Fruit fly (Drosophila melanogaster) whole organism, embryonic: ENCODE measurements around the gene CG31633.

ENCODE experiments used
- CG10366 ChIP-seq: fragments of 200-800 bp; sonication (Bioruptor generic); IDR thresholded peaks from 2 replicates; pipeline ENCODE4 v1.3.6; 2022; ENCODE audit warnings: missing biosample characterization, missing genetic modification characterization
- CG12219 ChIP-seq: fragments of 200-800 bp; sonication (Bioruptor generic); optimal IDR thresholded peaks from 3 replicates; lab custom pipeline; 2018; ENCODE audit warnings: missing biosample characterization, mild to moderate bottlenecking, missing genetic modification characterization
- CG13296 ChIP-seq: fragments of 200-800 bp; sonication (Bioruptor generic); optimal IDR thresholded peaks from 3 replicates; lab custom pipeline; 2018; ENCODE audit warnings: missing biosample characterization, mild to moderate bottlenecking, missing genetic modification characterization
- CG13894 ChIP-seq: fragments of 200-800 bp; sonication (Bioruptor generic); optimal IDR thresholded peaks from 3 replicates; lab custom pipeline; 2018; ENCODE audit warnings: missing biosample characterization, mild to moderate bottlenecking, missing genetic modification characterization, moderate library complexity
- CG14050 ChIP-seq: fragments of 200-800 bp; sonication (Bioruptor generic); IDR thresholded peaks from 3 replicates; pipeline ENCODE4 v1.3.6; 2022; ENCODE audit warnings: missing biosample characterization, missing genetic modification characterization
- CG14441 ChIP-seq: fragments of 200-800 bp; sonication (Bioruptor generic); IDR thresholded peaks from 2 replicates; pipeline ENCODE4 v1.3.6; 2022; ENCODE audit warnings: missing biosample characterization, missing genetic modification characterization
- CG15601 ChIP-seq: fragments of 200-800 bp; sonication (Bioruptor generic); optimal IDR thresholded peaks from 3 replicates; lab custom pipeline; 2019; ENCODE audit warnings: missing biosample characterization, mild to moderate bottlenecking, missing genetic modification characterization, moderate library complexity
- CG16813 ChIP-seq: fragments of 200-800 bp; sonication (Bioruptor generic); IDR thresholded peaks from 3 replicates; pipeline ENCODE4 v1.3.6; 2022; ENCODE audit warnings: missing biosample characterization, missing genetic modification characterization; ENCODE audit not compliant: partially characterized antibody
- CG17328 ChIP-seq: fragments of 200-800 bp; sonication (Bioruptor generic); IDR thresholded peaks from 2 replicates; pipeline ENCODE4 v1.3.6; 2022; ENCODE audit warnings: missing biosample characterization, missing genetic modification characterization
- CG2199 ChIP-seq: fragments of 200-800 bp; sonication (Bioruptor generic); IDR thresholded peaks from 3 replicates; pipeline ENCODE4 v1.3.6; 2022; ENCODE audit warnings: missing biosample characterization, missing genetic modification characterization
- CG30431 ChIP-seq: fragments of 200-800 bp; sonication (Bioruptor generic); optimal IDR thresholded peaks from 2 replicates; lab custom pipeline; 2017; ENCODE audit warnings: missing biosample characterization, missing genetic modification characterization
- CG6854 ChIP-seq: fragments of 200-800 bp; sonication (Bioruptor generic); optimal IDR thresholded peaks from 3 replicates; lab custom pipeline; 2017; ENCODE audit warnings: missing biosample characterization, mild to moderate bottlenecking, missing genetic modification characterization
- CG7372 ChIP-seq: fragments of 200-800 bp; sonication (Bioruptor generic); IDR thresholded peaks from 2 replicates; pipeline ENCODE4 v1.3.6; 2022; ENCODE audit warnings: missing biosample characterization, missing genetic modification characterization
- CG7839 ChIP-seq: fragments of 200-800 bp; sonication (Bioruptor generic); optimal IDR thresholded peaks from 3 replicates; lab custom pipeline; 2018; ENCODE audit warnings: missing biosample characterization, mild to moderate bottlenecking, missing genetic modification characterization, moderate library complexity
- CG8765 ChIP-seq: fragments of 200-800 bp; sonication (Bioruptor generic); IDR thresholded peaks from 2 replicates; pipeline ENCODE4 v1.3.6; 2022; ENCODE audit warnings: missing biosample characterization, missing genetic modification characterization
- CG9609 ChIP-seq: fragments of 200-800 bp; sonication (Bioruptor generic); optimal IDR thresholded peaks from 3 replicates; lab custom pipeline; 2016; ENCODE audit warnings: missing biosample characterization, missing genetic modification characterization
- CTCF ChIP-seq: fragments of 200-800 bp; sonication (Bioruptor generic); optimal IDR thresholded peaks from 2 replicates; lab custom pipeline; 2017; ENCODE audit warnings: missing biosample characterization, mild to moderate bottlenecking, missing genetic modification characterization, moderate library complexity
- Deaf1 ChIP-seq: fragments of 200-800 bp; optimal IDR thresholded peaks from 3 replicates; lab custom pipeline; 2019; ENCODE audit warnings: missing biosample characterization, mild to moderate bottlenecking, missing genetic modification characterization, moderate library complexity
- Gug ChIP-seq: fragments of 200-800 bp; sonication (Bioruptor generic); IDR thresholded peaks from 4 replicates; pipeline ENCODE4 v1.3.6; 2022; ENCODE audit warnings: missing biosample characterization, missing genetic modification characterization
- H15 ChIP-seq: fragments of 200-800 bp; sonication (Bioruptor generic); IDR thresholded peaks from 3 replicates; pipeline ENCODE4 v1.3.6; 2022; ENCODE audit warnings: missing biosample characterization, missing genetic modification characterization
- HmgZ ChIP-seq: fragments of 200-800 bp; sonication (Bioruptor generic); optimal IDR thresholded peaks from 2 replicates; lab custom pipeline; 2018; ENCODE audit warnings: missing biosample characterization, mild to moderate bottlenecking, missing genetic modification characterization
- Lpt ChIP-seq: fragments of >200 bp; optimal IDR thresholded peaks from 2 replicates; lab custom pipeline; 2018; ENCODE audit warnings: missing biosample characterization, missing genetic modification characterization
- MBD-R2 ChIP-seq: fragments of 200-800 bp; sonication (Bioruptor generic); IDR thresholded peaks from 2 replicates; pipeline ENCODE4 v1.3.6; 2022; ENCODE audit warnings: missing biosample characterization, missing genetic modification characterization
- NC2α ChIP-seq: fragments of 200-800 bp; sonication (Bioruptor generic); optimal IDR thresholded peaks from 2 replicates; lab custom pipeline; 2016; ENCODE audit warnings: missing biosample characterization, missing genetic modification characterization
- Scr ChIP-seq: fragments of 200-800 bp; sonication (Bioruptor generic); IDR thresholded peaks from 2 replicates; pipeline ENCODE4 v1.3.6; 2022; ENCODE audit warnings: missing biosample characterization, missing genetic modification characterization; ENCODE audit not compliant: partially characterized antibody
- Sry-δ ChIP-seq: fragments of 200-800 bp; sonication (Bioruptor generic); optimal IDR thresholded peaks from 2 replicates; lab custom pipeline; 2016; ENCODE audit warnings: missing biosample characterization, missing genetic modification characterization
- Taf1 ChIP-seq: fragments of 200-800 bp; sonication (Bioruptor generic); IDR thresholded peaks from 2 replicates; pipeline ENCODE4 v1.3.6; 2022; ENCODE audit warnings: missing biosample characterization, missing genetic modification characterization
- Vsx1 ChIP-seq: fragments of 200-800 bp; sonication (Bioruptor generic); optimal IDR thresholded peaks from 2 replicates; lab custom pipeline; 2017; ENCODE audit warnings: missing biosample characterization, mild to moderate bottlenecking, missing genetic modification characterization, missing genetic modification reagents
- YL-1 ChIP-seq: fragments of 200-800 bp; sonication (Bioruptor generic); optimal IDR thresholded peaks from 3 replicates; lab custom pipeline; 2017; ENCODE audit warnings: missing biosample characterization, mild to moderate bottlenecking, missing genetic modification characterization
- abd-A ChIP-seq: fragments of 200-800 bp; sonication (Bioruptor generic); optimal IDR thresholded peaks from 3 replicates; lab custom pipeline; 2019; ENCODE audit warnings: missing biosample characterization, mild to moderate bottlenecking, missing genetic modification characterization, moderate library complexity
- ara ChIP-seq: fragments of 200-800 bp; sonication (Bioruptor generic); IDR thresholded peaks from 2 replicates; pipeline ENCODE4 v1.3.6; 2022; ENCODE audit warnings: missing biosample characterization, missing genetic modification characterization
- bcd ChIP-seq: fragments of 200-800 bp; sonication (Bioruptor generic); optimal IDR thresholded peaks from 2 replicates; lab custom pipeline; 2017; ENCODE audit warnings: missing biosample characterization, mild to moderate bottlenecking, missing genetic modification characterization
- croc ChIP-seq: fragments of 200-800 bp; sonication (Bioruptor generic); conservative IDR thresholded peaks from 3 replicates; pipeline ENCODE4 v1.3.6; 2022; ENCODE audit warnings: missing biosample characterization, missing genetic modification characterization
- crp ChIP-seq, 2 experiments: fragments of 200-800 bp; sonication (Bioruptor generic); optimal IDR thresholded peaks; 2 replicates in 1 of 2; 3 replicates in 1 of 2; lab custom pipeline; 2017; ENCODE audit warnings: missing biosample characterization in 2 of 2, missing genetic modification characterization in 2 of 2, mild to moderate bottlenecking in 1 of 2, moderate library complexity in 1 of 2
- dpn ChIP-seq, 2 experiments: fragments of 200-800 bp; sonication (Bioruptor generic); optimal IDR thresholded peaks; 3 replicates each; lab custom pipeline; 2016; ENCODE audit warnings: missing biosample characterization in 2 of 2, missing genetic modification characterization in 2 of 2
- en ChIP-seq: fragments of 200-800 bp; sonication (Bioruptor generic); optimal IDR thresholded peaks from 2 replicates; lab custom pipeline; 2016; ENCODE audit warnings: missing biosample characterization, missing genetic modification characterization
- ewg ChIP-seq: fragments of 200-800 bp; sonication (Bioruptor generic); optimal IDR thresholded peaks from 3 replicates; lab custom pipeline; 2017; ENCODE audit warnings: mild to moderate bottlenecking, missing biosample characterization, missing genetic modification reagents, missing genetic modification characterization
- gfzf ChIP-seq: fragments of 200-800 bp; sonication (Bioruptor generic); optimal IDR thresholded peaks from 2 replicates; lab custom pipeline; 2016; ENCODE audit warnings: missing biosample characterization, mild to moderate bottlenecking, missing genetic modification characterization, moderate library complexity
- h ChIP-seq: fragments of >200 bp; optimal IDR thresholded peaks from 2 replicates; lab custom pipeline; 2017
- insv ChIP-seq, 2 experiments: fragments of 200-800 bp; sonication (Bioruptor generic); optimal IDR thresholded peaks; 3 replicates each; lab custom pipeline; 2016 to 2018; ENCODE audit warnings: missing biosample characterization in 2 of 2, missing genetic modification characterization in 2 of 2
- jumu ChIP-seq: fragments of 200-800 bp; sonication (Bioruptor generic); optimal IDR thresholded peaks from 3 replicates; lab custom pipeline; 2016; ENCODE audit warnings: missing biosample characterization, missing genetic modification characterization
- knrl ChIP-seq: fragments of 200-800 bp; sonication (Bioruptor generic); IDR thresholded peaks from 3 replicates; pipeline ENCODE4 v1.3.6; 2022; ENCODE audit warnings: missing biosample characterization, missing genetic modification characterization; ENCODE audit not compliant: partially characterized antibody
- onecut ChIP-seq: fragments of 200-800 bp; sonication (Bioruptor generic); IDR thresholded peaks from 2 replicates; pipeline ENCODE4 v1.3.6; 2022; ENCODE audit warnings: missing biosample characterization, missing genetic modification characterization
- pho ChIP-seq: fragments of 200-800 bp; sonication (Bioruptor generic); optimal IDR thresholded peaks from 2 replicates; lab custom pipeline; 2016; ENCODE audit warnings: missing biosample characterization, missing genetic modification characterization
- phol ChIP-seq: fragments of 200-800 bp; sonication (Bioruptor generic); optimal IDR thresholded peaks from 3 replicates; lab custom pipeline; 2018; ENCODE audit warnings: missing biosample characterization, mild to moderate bottlenecking, missing genetic modification characterization, moderate library complexity
- rib ChIP-seq: fragments of 200-800 bp; sonication (Bioruptor generic); IDR thresholded peaks from 2 replicates; pipeline ENCODE4 v1.3.6; 2022; ENCODE audit warnings: missing biosample characterization, missing genetic modification characterization
- sug ChIP-seq: fragments of 200-800 bp; optimal IDR thresholded peaks from 2 replicates; lab custom pipeline; 2019; ENCODE audit warnings: missing biosample characterization, mild to moderate bottlenecking, missing genetic modification characterization, moderate library complexity
- tll ChIP-seq, 2 experiments: fragments of 200-800 bp in 1 of 2; fragments of >200 bp in 1 of 2; sonication (Bioruptor generic) in 1 of 2; optimal IDR thresholded peaks; 2 replicates each; lab custom pipeline; 2017 to 2019; ENCODE audit warnings: missing biosample characterization in 2 of 2, missing genetic modification characterization in 2 of 2, mild to moderate bottlenecking in 1 of 2, moderate library complexity in 1 of 2
- twi ChIP-seq: fragments of 200-800 bp; optimal IDR thresholded peaks from 2 replicates; lab custom pipeline; 2019; ENCODE audit warnings: missing biosample characterization, mild to moderate bottlenecking, missing genetic modification characterization, moderate library complexity

CG31633 gene

DNA sequence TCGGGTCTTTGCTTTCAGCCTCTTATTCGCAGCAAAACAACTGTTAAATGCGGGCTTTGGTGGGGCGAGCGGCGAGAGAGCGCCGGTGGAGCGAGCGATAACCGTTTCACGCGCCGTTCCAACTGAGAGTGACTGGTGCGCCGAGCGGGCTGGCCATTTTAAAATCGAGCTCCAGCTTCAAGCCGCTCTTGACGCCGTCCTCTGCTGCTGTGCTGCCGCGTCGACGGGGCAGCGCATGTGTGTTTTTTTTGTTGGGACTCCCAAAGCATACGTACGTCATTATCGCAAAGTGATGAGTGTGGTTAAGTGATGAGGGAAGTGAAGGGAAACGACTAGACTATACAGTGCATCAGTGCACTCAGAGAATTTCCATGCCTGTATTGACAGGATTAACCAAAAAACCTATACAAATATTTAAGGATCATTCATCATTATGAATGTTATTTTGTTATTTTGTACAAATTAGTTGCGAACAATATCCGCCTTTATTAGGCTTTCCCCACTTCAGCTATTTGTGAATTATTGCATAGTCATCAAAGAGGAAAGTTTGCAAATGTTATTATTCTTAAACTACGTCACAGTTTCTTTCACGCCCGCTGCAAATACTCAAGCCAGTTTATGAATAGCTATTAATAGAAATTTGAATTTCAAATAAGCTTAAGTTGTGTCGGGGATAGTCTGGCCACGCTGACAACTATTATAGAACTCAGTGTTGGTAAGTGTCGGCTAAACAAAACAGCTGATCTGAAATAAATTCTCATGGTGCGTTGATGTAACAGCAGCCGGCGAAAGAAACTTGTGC lies 17.3 kb upstream of the CG31633 start, which contains the start of gene Spn27A (continued):
- no peak for TF ChIP-seq croc
- peak; percentile 22 for TF ChIP-seq CG30431 (GFP tag; lab: Kevin White, UChicago)
- TF ChIP-seq dpn (GFP tag; optimal IDR thresholded peaks at IDR 0.05; lab: Kevin White, UChicago): peak; percentile 17 to 59
- peak; percentile 32; the same call in 1 of the 2 replicates for TF ChIP-seq onecut (GFP tag; lab: Robert Waterston, UW)
- 0 out of 4 replicates have a peak, but pooled peaks have one; percentile 9 for TF ChIP-seq Gug (GFP tag; lab: Robert Waterston, UW)
- peak; percentile 78 for TF ChIP-seq phol (tag; lab: Kevin White, UChicago)
- no peak for TF ChIP-seq tll (GFP tag; optimal IDR thresholded peaks at IDR 0.05; lab: Kevin White, UChicago)
- TF ChIP-seq CTCF: peak; percentile 31
- TF ChIP-seq ewg (GFP tag; lab: Kevin White, UChicago): peak; percentile 33
- no peak for TF ChIP-seq CG7839
- TF ChIP-seq H15 (GFP tag; lab: Robert Waterston, UW): 0 out of 3 replicates have a peak, but pooled peaks have one; percentile 43
- TF ChIP-seq CG15601 (tag; lab: Kevin White, UChicago): peak; percentile 62
- no peak for TF ChIP-seq bcd (GFP tag; lab: Kevin White, UChicago)
- peak; percentile 51 for TF ChIP-seq NC2α
- no peak for TF ChIP-seq knrl (GFP tag; lab: Robert Waterston, UW)
- TF ChIP-seq Scr (GFP tag; lab: Robert Waterston, UW): peak; percentile 24; the same call in 1 of the 2 replicates
- TF ChIP-seq sug (tag; lab: Kevin White, UChicago): peak; percentile 2
- TF ChIP-seq YL-1 (GFP tag; lab: Kevin White, UChicago): peak; percentile 45
- no peak for TF ChIP-seq h (lab: Kevin White, UChicago)
- peak; percentile 57 for TF ChIP-seq gfzf (GFP tag; lab: Kevin White, UChicago)
- TF ChIP-seq Lpt (GFP tag; lab: Kevin White, UChicago): no peak
- TF ChIP-seq CG17328 (GFP tag; lab: Robert Waterston, UW): peak; percentile 39; the same call in 1 of the 2 replicates
- no peak for TF ChIP-seq CG16813
- TF ChIP-seq CG13894 (tag; lab: Kevin White, UChicago): peak; percentile 15
- TF ChIP-seq CG14441 (GFP tag; lab: Robert Waterston, UW): 0 out of 2 replicates have a peak, but pooled peaks have one; percentile 14
- TF ChIP-seq CG2199 (GFP tag; lab: Robert Waterston, UW): no peak
- TF ChIP-seq CG9609: peak; percentile 46
- TF ChIP-seq Deaf1 (tag; lab: Kevin White, UChicago): no peak
- TF ChIP-seq en (GFP tag; lab: Kevin White, UChicago): peak; percentile 19
- TF ChIP-seq CG10366: peak; percentile 49; the same call in 1 of the 2 replicates
- TF ChIP-seq Vsx1: no peak
- TF ChIP-seq twi (tag; lab: Kevin White, UChicago): peak; percentile 42
- TF ChIP-seq Sry-δ: peak; percentile 51
- peak; percentile 51 for TF ChIP-seq pho (GFP tag; lab: Kevin White, UChicago)
- TF ChIP-seq MBD-R2 (GFP tag; lab: Robert Waterston, UW): peak; percentile 97
- peak in 1 of 2 experiments; percentile 32 for TF ChIP-seq insv (GFP tag; optimal IDR thresholded peaks at IDR 0.05; lab: Kevin White, UChicago)
- TF ChIP-seq HmgZ (tag; lab: Kevin White, UChicago): peak; percentile 55
- TF ChIP-seq Taf1: no peak
- TF ChIP-seq jumu (GFP tag; lab: Kevin White, UChicago): peak; percentile 31
- no peak for TF ChIP-seq CG6854
- peak; percentile 8; the same call in 1 of the 2 replicates for TF ChIP-seq ara
- TF ChIP-seq rib (GFP tag; lab: Robert Waterston, UW): 0 out of 2 replicates have a peak, but pooled peaks have one; percentile 17
- TF ChIP-seq abd-A (tag; lab: Kevin White, UChicago): no peak
- TF ChIP-seq CG13296 (GFP tag; lab: Kevin White, UChicago): peak; percentile 21
- TF ChIP-seq CG8765: no peak
- no peak for TF ChIP-seq CG12219
- peak; percentile 19; the same call in 2 of the 3 replicates for TF ChIP-seq CG14050
- TF ChIP-seq crp (GFP tag; optimal IDR thresholded peaks at IDR 0.05; lab: Kevin White, UChicago): peak; percentile 88 to 97
- no peak for TF ChIP-seq CG7372
